Fruit fly (Drosophila melanogaster) whole organism, adult: Measurements from ENCODE around the gene CG42823.

Experiments used
- CG11617 ChIP-seq: fragments of 200-800 bp; sonication (Bioruptor generic); optimal IDR thresholded peaks from 2 replicates; lab custom pipeline; 2017; ENCODE audit warnings: mild to moderate bottlenecking, missing biosample characterization, missing genetic modification reagents, missing genetic modification characterization
- kay ChIP-seq: fragments of 200-800 bp; sonication (Bioruptor generic); peaks from one replicate; lab custom pipeline; 2016; ENCODE audit warnings: missing biosample characterization, missing genetic modification characterization, borderline replicate concordance

DNA sequence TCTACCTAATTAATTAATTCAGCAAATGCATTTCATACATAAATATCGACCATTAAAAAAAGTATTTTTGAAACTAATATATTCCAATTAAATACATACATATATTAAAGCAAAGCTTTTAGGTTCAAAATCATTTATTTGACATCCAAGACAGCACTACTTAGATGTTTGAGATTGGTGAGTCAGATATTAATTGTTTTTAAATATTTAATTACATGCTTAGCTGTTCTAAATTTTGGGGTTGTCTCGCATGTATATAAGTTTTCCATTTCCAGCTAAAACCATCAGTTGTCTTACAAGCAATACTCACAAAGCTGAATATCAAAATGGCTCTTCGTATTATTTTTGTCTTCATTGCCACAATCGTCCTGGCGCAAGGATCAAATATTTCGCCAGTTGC lies 13.6 kb upstream of the CG42823 start, which contains the start of gene CG42834:
- TF ChIP-seq CG11617 (no peak), kay (no peak)
